Worm (Caenorhabditis elegans) whole organism, L1 larva: ENCODE data around the gene F15A8.1.

Experiments
- C34B4.2 ChIP-seq: sonication (generic microtip); optimal IDR thresholded peaks from 2 replicates; lab custom pipeline; 2017; ENCODE audit warnings: mild to moderate bottlenecking, missing genetic modification characterization, missing compliant biosample characterization
- F16B12.6 ChIP-seq: fragments of 150-350 bp; optimal IDR thresholded peaks from 2 replicates; lab custom pipeline; 2014; ENCODE audit warnings: missing biosample characterization, missing genetic modification characterization
- Y116A8C.19 ChIP-seq: sonication (generic microtip); optimal IDR thresholded peaks from 2 replicates; lab custom pipeline; 2016; ENCODE audit warnings: missing compliant biosample characterization, missing genetic modification characterization, borderline replicate concordance
- aha-1 ChIP-seq: fragments of 150-350 bp; optimal IDR thresholded peaks from 2 replicates; lab custom pipeline; 2014; ENCODE audit warnings: missing biosample characterization, missing genetic modification characterization
- alr-1 ChIP-seq: fragments of 200-800 bp; sonication (Bioruptor generic); optimal IDR thresholded peaks from 2 replicates; lab custom pipeline; 2018; ENCODE audit warnings: borderline replicate concordance, mild to moderate bottlenecking, missing genetic modification characterization, missing compliant biosample characterization
- ama-1 ChIP-seq: fragments of 150-350 bp; optimal IDR thresholded peaks from 2 replicates; lab custom pipeline; 2014
- ceh-63 ChIP-seq: fragments of 200-800 bp; sonication (Bioruptor generic); optimal IDR thresholded peaks from 2 replicates; lab custom pipeline; 2018; ENCODE audit warnings: mild to moderate bottlenecking, missing genetic modification characterization, missing compliant biosample characterization
- ceh-8 ChIP-seq: fragments of 200-800 bp; sonication (Bioruptor generic); optimal IDR thresholded peaks from 2 replicates; lab custom pipeline; 2018; ENCODE audit warnings: mild to moderate bottlenecking, missing genetic modification characterization, moderate library complexity, missing compliant biosample characterization
- ceh-82 ChIP-seq, 3 experiments: fragments of 150-350 bp in 1 of 3; sonication (generic microtip) in 2 of 3; optimal IDR thresholded peaks; 2 replicates each; lab custom pipeline; 2014 to 2017; ENCODE audit warnings: missing biosample characterization in 3 of 3, missing genetic modification characterization in 3 of 3
- ceh-88 ChIP-seq: fragments of 200-800 bp; sonication (Bioruptor generic); IDR thresholded peaks from 2 replicates; pipeline ENCODE4 v1.3.6; 2022; ENCODE audit warnings: missing genetic modification characterization, missing compliant biosample characterization
- dsc-1 ChIP-seq: sonication (generic microtip); optimal IDR thresholded peaks from 2 replicates; lab custom pipeline; 2016; ENCODE audit warnings: mild to moderate bottlenecking, missing genetic modification characterization, missing compliant biosample characterization
- efl-1 ChIP-seq, 4 experiments: fragments of 150-350 bp; optimal IDR thresholded peaks in 3 of 4; peaks in 1 of 4; 1 replicate in 1 of 4; 2 replicates in 3 of 4; lab custom pipeline; 2014; ENCODE audit warnings: missing biosample characterization in 2 of 4, missing genetic modification characterization in 2 of 4, missing genetic modification reagents in 2 of 4
- efl-3 ChIP-seq: fragments of 200-800 bp; sonication (Bioruptor generic); optimal IDR thresholded peaks from 2 replicates; lab custom pipeline; 2018; ENCODE audit warnings: mild to moderate bottlenecking, missing genetic modification characterization, missing compliant biosample characterization
- egl-13 ChIP-seq: sonication (generic microtip); optimal IDR thresholded peaks from 2 replicates; lab custom pipeline; 2016; ENCODE audit warnings: missing genotype, missing genetic modification reagents, missing genetic modification characterization, missing compliant biosample characterization
- fkh-10 ChIP-seq: sonication (generic microtip); optimal IDR thresholded peaks from 2 replicates; lab custom pipeline; 2017; ENCODE audit warnings: missing biosample characterization, missing genetic modification reagents, missing genetic modification characterization
- fkh-4 ChIP-seq: sonication (generic microtip); optimal IDR thresholded peaks from 2 replicates; lab custom pipeline; 2016; ENCODE audit warnings: missing compliant biosample characterization, missing genetic modification characterization, borderline replicate concordance
- grh-1 ChIP-seq: fragments of 200-800 bp; sonication (Bioruptor generic); IDR thresholded peaks from 2 replicates; pipeline ENCODE4 v1.3.6; 2022; ENCODE audit warnings: missing genetic modification reagents, missing genetic modification characterization, missing compliant biosample characterization
- hlh-17 ChIP-seq: fragments of 200-800 bp; sonication (Bioruptor generic); optimal IDR thresholded peaks from 2 replicates; lab custom pipeline; 2018; ENCODE audit warnings: missing genetic modification characterization, mild to moderate bottlenecking, missing compliant biosample characterization, moderate library complexity, borderline replicate concordance
- hlh-4 ChIP-seq: sonication (generic microtip); optimal IDR thresholded peaks from 2 replicates; lab custom pipeline; 2016; ENCODE audit warnings: mild to moderate bottlenecking, missing genetic modification characterization, missing compliant biosample characterization
- isw-1 ChIP-seq: fragments of 200-800 bp; sonication (Bioruptor generic); IDR thresholded peaks from 2 replicates; pipeline ENCODE4 v1.3.6; 2022; ENCODE audit warnings: missing genetic modification characterization, missing compliant biosample characterization
- lin-13 ChIP-seq: fragments of 150-350 bp; optimal IDR thresholded peaks from 2 replicates; lab custom pipeline; 2014; ENCODE audit warnings: missing biosample characterization, missing genetic modification reagents, missing genetic modification characterization
- lin-14 ChIP-seq: fragments of 200-800 bp; sonication (Bioruptor generic); optimal IDR thresholded peaks from 2 replicates; lab custom pipeline; 2018; ENCODE audit warnings: mild to moderate bottlenecking, missing genetic modification characterization, moderate library complexity, missing compliant biosample characterization
- lin-15B ChIP-seq: fragments of 150-350 bp; sonication (generic microtip); optimal IDR thresholded peaks from 3 replicates; lab custom pipeline; 2014; ENCODE audit warnings: missing biosample characterization, missing genetic modification characterization
- lsy-2 ChIP-seq, 2 experiments: fragments of 150-350 bp; optimal IDR thresholded peaks; 2 replicates each; lab custom pipeline; 2014; ENCODE audit warnings: missing biosample characterization in 2 of 2, missing genetic modification characterization in 2 of 2
- mab-9 ChIP-seq: fragments of 200-800 bp; sonication (Bioruptor generic); IDR thresholded peaks from 2 replicates; pipeline ENCODE4 v1.3.6; 2022; ENCODE audit warnings: missing genetic modification reagents, missing genetic modification characterization, missing compliant biosample characterization
- mdl-1 ChIP-seq, 2 experiments: fragments of 150-350 bp; optimal IDR thresholded peaks; 2 replicates each; lab custom pipeline; 2014 to 2017; ENCODE audit warnings: missing biosample characterization in 2 of 2, missing genetic modification characterization in 2 of 2, inconsistent platforms in 1 of 2
- mef-2 ChIP-seq: fragments of 150-350 bp; optimal IDR thresholded peaks from 2 replicates; lab custom pipeline; 2014; ENCODE audit warnings: missing biosample characterization, missing genetic modification characterization
- mep-1 ChIP-seq: fragments of 150-350 bp; optimal IDR thresholded peaks from 2 replicates; lab custom pipeline; 2014; ENCODE audit warnings: missing biosample characterization, missing genetic modification characterization
- nhr-11 ChIP-seq: fragments of 150-350 bp; optimal IDR thresholded peaks from 2 replicates; lab custom pipeline; 2014; ENCODE audit warnings: missing biosample characterization, missing genetic modification characterization
- nhr-12 ChIP-seq: sonication (generic microtip); optimal IDR thresholded peaks from 2 replicates; lab custom pipeline; 2017; ENCODE audit warnings: missing biosample characterization, missing genetic modification characterization
- nhr-20 ChIP-seq: sonication (generic microtip); optimal IDR thresholded peaks from 2 replicates; lab custom pipeline; 2016; ENCODE audit warnings: mild to moderate bottlenecking, missing genetic modification characterization, missing compliant biosample characterization
- nhr-237 ChIP-seq: fragments of 150-350 bp; optimal IDR thresholded peaks from 2 replicates; lab custom pipeline; 2014; ENCODE audit warnings: missing biosample characterization, missing genetic modification characterization
- nhr-47 ChIP-seq: sonication (generic microtip); optimal IDR thresholded peaks from 2 replicates; lab custom pipeline; 2016; ENCODE audit warnings: mild to moderate bottlenecking, missing genetic modification characterization, moderate library complexity, missing compliant biosample characterization
- nhr-71 ChIP-seq: sonication (generic microtip); optimal IDR thresholded peaks from 2 replicates; lab custom pipeline; 2016; ENCODE audit warnings: mild to moderate bottlenecking, missing genetic modification characterization, moderate library complexity, missing compliant biosample characterization
- nhr-76 ChIP-seq: sonication (generic microtip); optimal IDR thresholded peaks from 2 replicates; lab custom pipeline; 2017; ENCODE audit warnings: missing biosample characterization, missing genetic modification characterization
- nhr-77 ChIP-seq: fragments of 150-350 bp; optimal IDR thresholded peaks from 2 replicates; lab custom pipeline; 2014; ENCODE audit warnings: missing biosample characterization, missing genetic modification characterization
- nhr-84 ChIP-seq: sonication (generic microtip); optimal IDR thresholded peaks from 2 replicates; lab custom pipeline; 2017; ENCODE audit warnings: missing biosample characterization, missing genetic modification characterization
- nhr-85 ChIP-seq: sonication (generic microtip); peaks from one replicate; lab custom pipeline; 2016; ENCODE audit warnings: missing genetic modification characterization, inconsistent platforms, missing compliant biosample characterization
- pag-3 ChIP-seq: sonication (generic microtip); optimal IDR thresholded peaks from 2 replicates; lab custom pipeline; 2017; ENCODE audit warnings: missing genetic modification characterization, mild to moderate bottlenecking, missing compliant biosample characterization, antibody characterized with exemption, borderline replicate concordance; ENCODE audit not compliant: insufficient read depth
- pax-3 ChIP-seq: fragments of 200-800 bp; sonication (Bioruptor generic); optimal IDR thresholded peaks from 2 replicates; lab custom pipeline; 2018; ENCODE audit warnings: mild to moderate bottlenecking, missing genetic modification characterization, moderate library complexity, missing compliant biosample characterization
- skn-1 ChIP-seq: fragments of 150-350 bp; optimal IDR thresholded peaks from 2 replicates; lab custom pipeline; 2014; ENCODE audit warnings: missing biosample characterization, missing genetic modification characterization
- snpc-4 ChIP-seq: fragments of 150-350 bp; optimal IDR thresholded peaks from 2 replicates; lab custom pipeline; 2014; ENCODE audit warnings: missing biosample characterization, missing genetic modification characterization
- sox-4 ChIP-seq: sonication (generic microtip); optimal IDR thresholded peaks from 2 replicates; lab custom pipeline; 2016; ENCODE audit warnings: missing genetic modification characterization, missing compliant biosample characterization
- sptf-1 ChIP-seq: fragments of 150-350 bp; optimal IDR thresholded peaks from 2 replicates; lab custom pipeline; 2014; ENCODE audit warnings: missing biosample characterization, missing genetic modification characterization
- swsn-7 ChIP-seq: sonication (generic microtip); optimal IDR thresholded peaks from 2 replicates; lab custom pipeline; 2016; ENCODE audit warnings: missing genetic modification characterization, missing compliant biosample characterization
- tbx-2 ChIP-seq: sonication (generic microtip); optimal IDR thresholded peaks from 2 replicates; lab custom pipeline; 2016; ENCODE audit warnings: missing genetic modification characterization, missing compliant biosample characterization
- tlp-1 ChIP-seq: fragments of 150-350 bp; optimal IDR thresholded peaks from 2 replicates; lab custom pipeline; 2014; ENCODE audit warnings: missing biosample characterization, missing genetic modification characterization
- unc-130 ChIP-seq: fragments of 150-350 bp; optimal IDR thresholded peaks from 2 replicates; lab custom pipeline; 2017; ENCODE audit warnings: missing biosample characterization, missing genetic modification characterization, inconsistent platforms
- unc-86 ChIP-seq: sonication (generic microtip); optimal IDR thresholded peaks from 2 replicates; lab custom pipeline; 2016; ENCODE audit warnings: missing genetic modification characterization, missing compliant biosample characterization
- vab-15 ChIP-seq: sonication (generic microtip); optimal IDR thresholded peaks from 2 replicates; lab custom pipeline; 2017; ENCODE audit warnings: missing genotype, mild to moderate bottlenecking, missing genetic modification characterization, missing compliant biosample characterization
- xbp-1 ChIP-seq: sonication (generic microtip); optimal IDR thresholded peaks from 2 replicates; lab custom pipeline; 2016; ENCODE audit warnings: missing genetic modification characterization, missing compliant biosample characterization
- zip-4 ChIP-seq: fragments of 200-800 bp; sonication (Bioruptor generic); optimal IDR thresholded peaks from 2 replicates; lab custom pipeline; 2018; ENCODE audit warnings: mild to moderate bottlenecking, missing genetic modification characterization, moderate library complexity, missing compliant biosample characterization
- ztf-4 ChIP-seq: fragments of 150-350 bp; optimal IDR thresholded peaks from 2 replicates; lab custom pipeline; 2014; ENCODE audit warnings: missing biosample characterization, missing genetic modification characterization

The F15A8.1 gene

DNA sequence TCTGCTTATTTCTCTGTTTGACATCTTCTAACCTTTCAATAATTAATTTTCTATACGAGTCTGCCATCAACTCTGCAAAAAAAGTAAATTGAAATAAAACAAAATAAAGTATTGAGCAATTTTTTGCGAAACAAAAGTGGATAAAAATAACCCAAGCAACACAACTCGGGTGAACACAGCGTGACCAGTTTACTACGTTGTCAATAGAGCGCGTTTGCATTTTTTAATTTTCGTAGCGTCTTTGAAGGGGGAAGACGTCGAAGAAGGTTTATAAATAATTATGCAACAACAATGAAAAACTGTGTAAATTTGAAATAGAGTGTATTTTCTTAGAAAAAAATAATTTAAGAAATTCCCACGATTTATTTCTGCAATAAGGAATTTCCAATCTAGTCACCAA is 21.6 kb downstream of the F15A8.1 start, which contains the start of gene atg-16.1:
TSS of gene atg-16.1 (minus strand) at position 76 of the 400 bp plus-strand sequence.
- no peak for TF ChIP-seq grh-1
- TF ChIP-seq hlh-17 = no peak
- TF ChIP-seq mab-9 (GFP tag; lab: Robert Waterston, UW) = no peak
- no peak for TF ChIP-seq tlp-1 (tag; lab: Kevin White, UChicago)
- peak; percentile 7 for TF ChIP-seq sox-4 (tag; lab: Kevin White, UChicago)
- peak; percentile 66 for TF ChIP-seq nhr-47
- TF ChIP-seq nhr-71 = peak; percentile 73
- no peak for TF ChIP-seq ceh-88 (GFP tag; lab: Robert Waterston, UW)
- no peak for TF ChIP-seq pag-3
- TF ChIP-seq ceh-8 (GFP tag; lab: Kevin White, UChicago) = no peak
- peak; percentile 87 for TF ChIP-seq mep-1 (tag; lab: Kevin White, UChicago)
- peak in 2 of 3 experiments; percentile 21 to 52 for TF ChIP-seq ceh-82 (tag; optimal IDR thresholded peaks at IDR 0.05; lab: Kevin White, UChicago)
- TF ChIP-seq fkh-4 (tag; lab: Kevin White, UChicago) = no peak
- no peak for TF ChIP-seq ama-1 (lab: Kevin White, UChicago)
- peak; percentile 47 for TF ChIP-seq tbx-2
- TF ChIP-seq fkh-10 = no peak
- TF ChIP-seq efl-3 (GFP tag; lab: Kevin White, UChicago) = no peak
- TF ChIP-seq mdl-1 (tag; optimal IDR thresholded peaks at IDR 0.05; lab: Kevin White, UChicago) = peak in 1 of 2 experiments; percentile 57
- TF ChIP-seq alr-1 (tag; lab: Kevin White, UChicago) = no peak
- TF ChIP-seq Y116A8C.19 (tag; lab: Kevin White, UChicago) = no peak
- no peak for TF ChIP-seq nhr-76
- TF ChIP-seq skn-1 (tag; lab: Kevin White, UChicago) = peak; percentile 73
- no peak for TF ChIP-seq zip-4 (GFP tag; lab: Kevin White, UChicago)
- no peak for TF ChIP-seq egl-13 (tag; lab: Kevin White, UChicago)
- no peak for TF ChIP-seq nhr-84 (tag; lab: Kevin White, UChicago)
- TF ChIP-seq lin-13 = peak; percentile 36
- TF ChIP-seq C34B4.2 (tag; lab: Kevin White, UChicago) = no peak
- no peak for TF ChIP-seq nhr-85 (tag; lab: Kevin White, UChicago)
- peak; percentile 81 for TF ChIP-seq xbp-1 (tag; lab: Kevin White, UChicago)
- peak; percentile 45 to 71 for TF ChIP-seq lsy-2 (tag; optimal IDR thresholded peaks at IDR 0.05; lab: Kevin White, UChicago)
- peak; percentile 27 for TF ChIP-seq lin-15B (tag; lab: Kevin White, UChicago)
- TF ChIP-seq nhr-11 (tag; lab: Kevin White, UChicago) = no peak
- no peak for TF ChIP-seq pax-3 (tag; lab: Kevin White, UChicago)
- no peak for TF ChIP-seq mef-2 (tag; lab: Kevin White, UChicago)
- no peak for TF ChIP-seq vab-15 (tag; lab: Kevin White, UChicago)
- peak; percentile 34 for TF ChIP-seq F16B12.6
- TF ChIP-seq ceh-63 (GFP tag; lab: Kevin White, UChicago) = no peak
- peak; percentile 56 for TF ChIP-seq dsc-1 (tag; lab: Kevin White, UChicago)
- peak; percentile 32 to 45 for TF ChIP-seq efl-1 (optimal IDR thresholded peaks at IDR 0.05; lab: Kevin White, UChicago)
- TF ChIP-seq efl-1 (GFP tag; optimal IDR thresholded peaks at IDR 0.05 in 1 of 2; lab: Kevin White, UChicago) = peak; percentile 25 to 94
- TF ChIP-seq unc-130 (tag; lab: Kevin White, UChicago) = peak; percentile 56
- TF ChIP-seq swsn-7 (tag; lab: Kevin White, UChicago) = peak; percentile 67
- TF ChIP-seq lin-14 = peak; percentile 87
- no peak for TF ChIP-seq sptf-1 (tag; lab: Kevin White, UChicago)
- no peak for TF ChIP-seq snpc-4
- peak; percentile 37 for TF ChIP-seq nhr-77 (tag; lab: Kevin White, UChicago)
- TF ChIP-seq nhr-12 (tag; lab: Kevin White, UChicago) = no peak
- no peak for TF ChIP-seq ztf-4 (tag; lab: Kevin White, UChicago)
- peak; percentile 70 for TF ChIP-seq nhr-20 (tag; lab: Kevin White, UChicago)
- TF ChIP-seq nhr-237 = no peak
- TF ChIP-seq isw-1 = no peak
- no peak for TF ChIP-seq unc-86
- TF ChIP-seq hlh-4 (tag; lab: Kevin White, UChicago) = no peak
- TF ChIP-seq aha-1 (tag; lab: Kevin White, UChicago) = no peak
